Worm (Caenorhabditis elegans): ENCODE measurements around the gene mrps-25.
A peak's percentile ranks its signal among the peaks of the same experiment; 100 is the strongest.

ce11 chrIV:1067430-1067829, 10.7 kb downstream of the mrps-25 start, which contains the start of gene znf-782:
- peak in 1 of 3 experiments; percentile 42 for TF ChIP-seq ceh-82 (tag; optimal IDR thresholded peaks at IDR 0.05)
- no peak for TF ChIP-seq nhr-77 (tag; optimal IDR thresholded peaks at IDR 0.05)
- no peak for TF ChIP-seq ama-1 (optimal IDR thresholded peaks at IDR 0.05)
- TF ChIP-seq pqm-1 (tag; optimal IDR thresholded peaks at IDR 0.05) = no peak
- TF ChIP-seq zag-1 (tag; optimal IDR thresholded peaks at IDR 0.05) = no peak
- TF ChIP-seq ztf-4 (tag; optimal IDR thresholded peaks at IDR 0.05) = peak; percentile 56
- TF ChIP-seq ztf-11 (tag; optimal IDR thresholded peaks at IDR 0.05) = no peak
- no peak for TF ChIP-seq lin-15B (tag; optimal IDR thresholded peaks at IDR 0.05)
- no peak for TF ChIP-seq fos-1 (tag; optimal IDR thresholded peaks at IDR 0.05)
- no peak for TF ChIP-seq aly-2 (tag; optimal IDR thresholded peaks at IDR 0.05)
- no peak for TF ChIP-seq dpl-1 (GFP tag; optimal IDR thresholded peaks at IDR 0.05)
- TF ChIP-seq nhr-237 (tag; optimal IDR thresholded peaks at IDR 0.05) = no peak
